Worm (Caenorhabditis elegans) whole organism, mixed stage, embryonic: ENCODE results near the gene F27C8.2.

Experiments used
- M03D4.4 ChIP-seq: sonication (generic microtip); optimal IDR thresholded peaks from 2 replicates; lab custom pipeline; 2017; ENCODE audit warnings: mild to moderate bottlenecking, missing genetic modification characterization, missing compliant biosample characterization
- bed-3 ChIP-seq: fragments of 200-800 bp; sonication (Bioruptor generic); optimal IDR thresholded peaks from 3 replicates; lab custom pipeline; 2018; ENCODE audit warnings: mild to moderate bottlenecking, missing genetic modification characterization, moderate library complexity, missing compliant biosample characterization
- blmp-1 ChIP-seq: fragments of 150-350 bp; optimal IDR thresholded peaks from 2 replicates; lab custom pipeline; 2014; ENCODE audit warnings: missing biosample characterization, missing genetic modification characterization
- ceh-43 ChIP-seq: fragments of 200-800 bp; sonication (Bioruptor generic); optimal IDR thresholded peaks from 2 replicates; lab custom pipeline; 2018; ENCODE audit warnings: mild to moderate bottlenecking, missing genetic modification characterization, moderate library complexity, missing compliant biosample characterization
- ces-1 ChIP-seq: fragments of 150-350 bp; optimal IDR thresholded peaks from 2 replicates; lab custom pipeline; 2014; ENCODE audit warnings: missing biosample characterization, missing genetic modification reagents, missing genetic modification characterization
- cnd-1 ChIP-seq: fragments of 200-800 bp; sonication (Bioruptor generic); optimal IDR thresholded peaks from 2 replicates; lab custom pipeline; 2018; ENCODE audit warnings: mild to moderate bottlenecking, missing genetic modification characterization, missing compliant biosample characterization
- drap-1 ChIP-seq: fragments of 200-800 bp; sonication (Bioruptor generic); optimal IDR thresholded peaks from 3 replicates; lab custom pipeline; 2018; ENCODE audit warnings: mild to moderate bottlenecking, missing genetic modification characterization, missing compliant biosample characterization
- elt-1 ChIP-seq: sonication (generic microtip); optimal IDR thresholded peaks from 2 replicates; lab custom pipeline; 2017; ENCODE audit warnings: missing genetic modification characterization, mild to moderate bottlenecking, missing compliant biosample characterization, antibody characterized with exemption, moderate library complexity, borderline replicate concordance; ENCODE audit not compliant: insufficient read depth
- elt-3 ChIP-seq: fragments of 150-350 bp; optimal IDR thresholded peaks from 2 replicates; lab custom pipeline; 2014; ENCODE audit warnings: missing biosample characterization, missing genetic modification characterization
- ham-2 ChIP-seq: fragments of 200-800 bp; sonication (Bioruptor generic); optimal IDR thresholded peaks from 2 replicates; lab custom pipeline; 2018; ENCODE audit warnings: mild to moderate bottlenecking, missing genetic modification characterization, missing compliant biosample characterization
- lin-32 ChIP-seq: fragments of 200-800 bp; sonication (Bioruptor generic); optimal IDR thresholded peaks from 2 replicates; lab custom pipeline; 2018; ENCODE audit warnings: mild to moderate bottlenecking, missing genetic modification characterization, missing compliant biosample characterization
- mep-1 ChIP-seq: fragments of 150-350 bp; optimal IDR thresholded peaks from 2 replicates; lab custom pipeline; 2017; ENCODE audit warnings: missing biosample characterization, missing genetic modification reagents, missing genetic modification characterization, inconsistent platforms
- nhr-2 ChIP-seq: fragments of 150-350 bp; optimal IDR thresholded peaks from 2 replicates; lab custom pipeline; 2014; ENCODE audit warnings: missing biosample characterization, missing genetic modification characterization
- nhr-237 ChIP-seq: fragments of 150-350 bp; optimal IDR thresholded peaks from 2 replicates; lab custom pipeline; 2014; ENCODE audit warnings: missing biosample characterization, missing genetic modification characterization
- nhr-28 ChIP-seq: fragments of 150-350 bp; optimal IDR thresholded peaks from 2 replicates; lab custom pipeline; 2014; ENCODE audit warnings: missing biosample characterization, missing genetic modification characterization
- nhr-76 ChIP-seq: sonication (generic microtip); optimal IDR thresholded peaks from 2 replicates; lab custom pipeline; 2017; ENCODE audit warnings: missing biosample characterization, missing genetic modification characterization
- pha-4 ChIP-seq: fragments of 150-350 bp; optimal IDR thresholded peaks from 2 replicates; lab custom pipeline; 2018; ENCODE audit warnings: missing biosample characterization, missing genetic modification reagents, missing genetic modification characterization
- sem-2 ChIP-seq: fragments of 200-800 bp; sonication (Bioruptor generic); optimal IDR thresholded peaks from 2 replicates; lab custom pipeline; 2018; ENCODE audit warnings: mild to moderate bottlenecking, missing genetic modification characterization, missing compliant biosample characterization
- sptf-1 ChIP-seq: sonication (generic microtip); optimal IDR thresholded peaks from 2 replicates; lab custom pipeline; 2017; ENCODE audit warnings: mild to moderate bottlenecking, missing genetic modification characterization, moderate library complexity, missing compliant biosample characterization
- tbx-8 ChIP-seq: fragments of 200-800 bp; sonication (Bioruptor generic); optimal IDR thresholded peaks from 2 replicates; lab custom pipeline; 2018; ENCODE audit warnings: mild to moderate bottlenecking, missing genetic modification characterization, moderate library complexity, missing compliant biosample characterization
- unc-120 ChIP-seq: sonication (generic microtip); optimal IDR thresholded peaks from 2 replicates; lab custom pipeline; 2017; ENCODE audit warnings: missing genetic modification characterization, missing compliant biosample characterization; ENCODE audit not compliant: poor library complexity, severe bottlenecking
- unc-39 ChIP-seq: fragments of 150-350 bp; optimal IDR thresholded peaks from 2 replicates; lab custom pipeline; 2014; ENCODE audit warnings: missing biosample characterization, missing genetic modification characterization
- unc-62 ChIP-seq: fragments of 150-350 bp; optimal IDR thresholded peaks from 2 replicates; lab custom pipeline; 2014; ENCODE audit warnings: missing biosample characterization, missing genetic modification reagents, missing genetic modification characterization
- ztf-11 ChIP-seq: fragments of 150-350 bp; optimal IDR thresholded peaks from 2 replicates; lab custom pipeline; 2014; ENCODE audit warnings: missing biosample characterization, missing genetic modification characterization

F27C8.2 gene

DNA sequence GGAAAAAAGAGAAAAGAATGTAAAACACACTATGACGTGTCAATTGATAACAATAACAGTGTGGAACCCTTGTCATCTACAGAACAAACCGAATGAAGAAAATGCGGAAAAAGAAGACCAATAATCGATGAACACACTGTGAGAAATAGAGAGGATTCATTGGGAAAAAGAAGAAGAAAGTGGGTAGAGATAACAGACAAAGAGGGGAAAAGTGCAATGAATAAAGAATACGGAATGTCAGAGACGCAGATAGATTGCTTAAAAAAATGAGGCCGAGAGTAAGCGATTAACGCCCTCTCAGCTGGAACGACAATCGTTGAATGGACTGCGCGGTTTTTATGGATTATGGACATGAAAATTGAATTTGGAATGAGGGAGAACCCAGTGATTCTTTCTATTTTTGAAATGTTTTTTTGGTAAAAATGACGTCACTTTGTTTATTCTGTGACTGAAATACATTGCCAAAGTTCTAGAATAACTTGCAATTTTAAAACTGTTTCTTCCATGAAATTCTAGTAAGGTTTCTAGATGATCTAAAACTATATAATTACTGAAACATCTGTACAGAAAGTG, 51.7 kb downstream of the F27C8.2 start, which contains the start of gene amph-1:
Gene amph-1, minus strand, starts transcription at position 85 of the 573 bp plus-strand sequence.
- TF ChIP-seq blmp-1 (tag; lab: Kevin White, UChicago): no peak
- TF ChIP-seq unc-120 (tag; lab: Kevin White, UChicago): no peak
- TF ChIP-seq sptf-1 (tag; lab: Kevin White, UChicago): no peak
- TF ChIP-seq M03D4.4 (tag; lab: Kevin White, UChicago): no peak
- TF ChIP-seq nhr-28 (tag; lab: Kevin White, UChicago): no peak
- TF ChIP-seq nhr-237 (tag; lab: Kevin White, UChicago): no peak
- TF ChIP-seq tbx-8 (GFP tag; lab: Kevin White, UChicago): no peak
- no peak for TF ChIP-seq elt-1 (tag; lab: Kevin White, UChicago)
- TF ChIP-seq ztf-11 (tag; lab: Kevin White, UChicago): no peak
- TF ChIP-seq elt-3 (tag; lab: Kevin White, UChicago): no peak
- no peak for TF ChIP-seq nhr-76
- TF ChIP-seq unc-62 (GFP tag; lab: Kevin White, UChicago): no peak
- TF ChIP-seq cnd-1 (tag; lab: Kevin White, UChicago): no peak
- TF ChIP-seq sem-2: no peak
- TF ChIP-seq ces-1 (GFP tag; lab: Kevin White, UChicago): no peak
- no peak for TF ChIP-seq drap-1 (GFP tag; lab: Kevin White, UChicago)

DNA sequence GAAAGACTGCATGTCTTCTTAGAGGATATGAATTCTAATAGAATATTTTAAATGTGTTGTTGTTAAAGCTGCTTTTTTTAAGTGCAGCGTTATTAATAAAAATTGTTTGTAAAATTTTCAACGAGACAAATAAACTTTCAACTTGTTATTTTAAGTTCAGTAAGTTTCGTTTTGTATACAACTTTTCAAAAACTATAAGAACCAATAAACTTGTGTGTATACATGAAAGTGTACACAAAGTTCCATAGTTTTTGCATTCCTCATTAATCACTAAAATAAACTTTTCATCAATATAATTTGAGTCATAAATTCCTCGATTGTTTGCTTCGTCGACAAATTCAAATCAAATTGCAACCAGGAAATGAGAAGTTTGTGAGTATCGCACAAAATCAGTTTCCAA, 52.5 kb downstream of the F27C8.2 start, which contains the start of gene srm-3:
Gene srm-3, plus strand, starts transcription at position 301 of the 400 bp plus-strand sequence.
- TF ChIP-seq drap-1 (GFP tag; lab: Kevin White, UChicago) (no peak), ztf-11 (tag; lab: Kevin White, UChicago) (no peak), sptf-1 (tag; lab: Kevin White, UChicago) (no peak), pha-4 (no peak), unc-62 (GFP tag; lab: Kevin White, UChicago) (no peak), sem-2 (no peak), nhr-2 (tag; lab: Kevin White, UChicago) (no peak), ham-2 (no peak), tbx-8 (GFP tag; lab: Kevin White, UChicago) (no peak), lin-32 (GFP tag; lab: Kevin White, UChicago) (no peak), unc-39 (no peak), elt-1 (tag; lab: Kevin White, UChicago) (no peak), cnd-1 (tag; lab: Kevin White, UChicago) (no peak), ceh-43 (GFP tag; lab: Kevin White, UChicago) (no peak), blmp-1 (tag; lab: Kevin White, UChicago) (no peak), nhr-76 (no peak), bed-3 (GFP tag; lab: Kevin White, UChicago) (no peak), mep-1 (tag; lab: Kevin White, UChicago) (no peak)
